Worm (Caenorhabditis elegans) whole organism, young adult: Measurements from ENCODE around the gene T08G5.2.

Experiments used
- F37B4.10 ChIP-seq: fragments of 200-800 bp; sonication (Bioruptor generic); IDR thresholded peaks from 2 replicates; pipeline ENCODE4 v1.3.6; 2022; ENCODE audit warnings: missing genetic modification characterization, missing compliant biosample characterization
- ceh-27 ChIP-seq: fragments of 200-800 bp; sonication (Bioruptor generic); optimal IDR thresholded peaks from 2 replicates; lab custom pipeline; 2018; ENCODE audit warnings: mild to moderate bottlenecking, missing genetic modification characterization, moderate library complexity, missing compliant biosample characterization
- ceh-40 ChIP-seq: fragments of 200-800 bp; sonication (Bioruptor generic); IDR thresholded peaks from 2 replicates; pipeline ENCODE4 v1.3.6; 2022; ENCODE audit warnings: missing genetic modification characterization, missing compliant biosample characterization
- rpc-1 ChIP-seq, 2 experiments: fragments of 150-350 bp in 1 of 2; sonication (generic microtip) in 1 of 2; optimal IDR thresholded peaks; 2 replicates each; lab custom pipeline; 2014 to 2018; ENCODE audit warnings: missing biosample characterization in 1 of 2, missing genetic modification characterization in 1 of 2, missing genetic modification reagents in 1 of 2, missing genotype in 1 of 2
- sdz-38 ChIP-seq: sonication (generic microtip); optimal IDR thresholded peaks from 2 replicates; lab custom pipeline; 2016; ENCODE audit warnings: missing genotype, missing genetic modification characterization, missing compliant biosample characterization
- xnd-1 ChIP-seq: sonication (generic microtip); optimal IDR thresholded peaks from 2 replicates; lab custom pipeline; 2016; ENCODE audit warnings: missing genotype, missing genetic modification reagents, missing genetic modification characterization, missing compliant biosample characterization

ce11 chrV:14023074-14023473 lies 3.0 kb downstream of the T08G5.2 start, which contains the start of gene T08G5.15:
- TF ChIP-seq rpc-1 (optimal IDR thresholded peaks at IDR 0.05; lab: Kevin White, UChicago) (no peak), rpc-1 (tag; optimal IDR thresholded peaks at IDR 0.05; lab: Kevin White, UChicago) (no peak), sdz-38 (tag; lab: Kevin White, UChicago) (no peak), ceh-40 (no peak), xnd-1 (tag; lab: Kevin White, UChicago) (no peak), ceh-27 (GFP tag; lab: Kevin White, UChicago) (no peak), F37B4.10 (GFP tag; lab: Robert Waterston, UW) (no peak)
